Fruit fly (Drosophila melanogaster) whole organism, wandering third instar larva: ENCODE measurements around the gene CG11816.
A peak's percentile ranks its signal among the peaks of the same experiment; 100 is the strongest.

ENCODE experiments used
- Abd-B ChIP-seq: fragments of >200 bp; optimal IDR thresholded peaks from 2 replicates; lab custom pipeline; 2017; ENCODE audit warnings: missing biosample characterization, missing genetic modification characterization
- CG32264 ChIP-seq: fragments of 200-800 bp; sonication (Bioruptor generic); optimal IDR thresholded peaks from 2 replicates; lab custom pipeline; 2016; ENCODE audit warnings: missing biosample characterization, missing genetic modification characterization
- CG9705 ChIP-seq: fragments of 200-800 bp; sonication (Bioruptor generic); optimal IDR thresholded peaks from 2 replicates; lab custom pipeline; 2018; ENCODE audit warnings: missing biosample characterization, mild to moderate bottlenecking, missing genetic modification characterization
- CrebA ChIP-seq: fragments of 200-800 bp; sonication (Bioruptor generic); optimal IDR thresholded peaks from 2 replicates; lab custom pipeline; 2016; ENCODE audit warnings: missing biosample characterization, mild to moderate bottlenecking, missing genetic modification characterization, borderline replicate concordance
- Dfd ChIP-seq: fragments of >200 bp; optimal IDR thresholded peaks from 2 replicates; lab custom pipeline; 2017; ENCODE audit warnings: missing biosample characterization, missing genetic modification characterization
- Dif ChIP-seq: fragments of 200-275, 200-300 bp; sonication (Bioruptor generic); optimal IDR thresholded peaks from 2 replicates; lab custom pipeline; 2018; ENCODE audit warnings: missing biosample characterization, missing genetic modification characterization; ENCODE audit not compliant: partially characterized antibody
- GATAd ChIP-seq: sonication (Bioruptor generic); optimal IDR thresholded peaks from 2 replicates; lab custom pipeline; 2016; ENCODE audit warnings: missing biosample characterization, missing genetic modification characterization
- HLH106 ChIP-seq: fragments of 200-800 bp; optimal IDR thresholded peaks from 3 replicates; lab custom pipeline; 2019; ENCODE audit warnings: missing biosample characterization, mild to moderate bottlenecking, missing genetic modification characterization, moderate library complexity
- Hnf4 ChIP-seq: fragments of 200-800 bp; sonication (Bioruptor generic); optimal IDR thresholded peaks from 2 replicates; lab custom pipeline; 2016; ENCODE audit warnings: missing biosample characterization, mild to moderate bottlenecking, missing genetic modification characterization
- Hr78 ChIP-seq: fragments of >200 bp; optimal IDR thresholded peaks from 2 replicates; lab custom pipeline; 2017; ENCODE audit warnings: missing biosample characterization, missing genetic modification characterization
- Hr83 ChIP-seq: fragments of 200-300 bp; sonication (Bioruptor generic); optimal IDR thresholded peaks from 2 replicates; lab custom pipeline; 2016; ENCODE audit warnings: missing biosample characterization, mild to moderate bottlenecking, missing genetic modification characterization, moderate library complexity; ENCODE audit not compliant: poor library complexity, severe bottlenecking
- Jra ChIP-seq: sonication (Bioruptor generic); optimal IDR thresholded peaks from 2 replicates; lab custom pipeline; 2016; ENCODE audit warnings: missing biosample characterization, missing genetic modification characterization
- Mio ChIP-seq: sonication (Bioruptor generic); optimal IDR thresholded peaks from 2 replicates; lab custom pipeline; 2016; ENCODE audit warnings: missing biosample characterization, missing genetic modification characterization
- Myc ChIP-seq: fragments of >200 bp; optimal IDR thresholded peaks from 2 replicates; lab custom pipeline; 2017
- N ChIP-seq: fragments of >200 bp; optimal IDR thresholded peaks from 2 replicates; lab custom pipeline; 2018; ENCODE audit warnings: missing biosample characterization, missing external identifiers, missing genetic modification characterization
- OdsH ChIP-seq: fragments of 200-800 bp; sonication (Bioruptor generic); optimal IDR thresholded peaks from 2 replicates; lab custom pipeline; 2016; ENCODE audit warnings: missing biosample characterization, mild to moderate bottlenecking, missing genetic modification characterization
- Rel ChIP-seq, 2 experiments: fragments of 200-800 bp; sonication (Bioruptor generic) in 1 of 2; optimal IDR thresholded peaks; 2 replicates in 1 of 2; 3 replicates in 1 of 2; lab custom pipeline; 2016 to 2019; ENCODE audit warnings: mild to moderate bottlenecking in 2 of 2, missing biosample characterization in 2 of 2, missing genetic modification characterization in 2 of 2, moderate library complexity in 1 of 2
- Sp1 ChIP-seq: fragments of 200-800 bp; sonication (Bioruptor generic); optimal IDR thresholded peaks from 3 replicates; lab custom pipeline; 2019; ENCODE audit warnings: missing biosample characterization, mild to moderate bottlenecking, missing genetic modification characterization, moderate library complexity
- Vsx2 ChIP-seq: fragments of 200-300, 225-300 bp; sonication (Bioruptor generic); optimal IDR thresholded peaks from 2 replicates; lab custom pipeline; 2018; ENCODE audit warnings: missing biosample characterization, missing genetic modification characterization; ENCODE audit not compliant: partially characterized antibody
- br ChIP-seq: fragments of 200-800 bp; sonication (Bioruptor generic); optimal IDR thresholded peaks from 2 replicates; lab custom pipeline; 2016; ENCODE audit warnings: missing biosample characterization, missing genetic modification characterization
- brk ChIP-seq: fragments of 200-800 bp; sonication (Bioruptor generic); optimal IDR thresholded peaks from 2 replicates; lab custom pipeline; 2016; ENCODE audit warnings: missing biosample characterization, mild to moderate bottlenecking, missing genetic modification characterization
- dl ChIP-seq, 2 experiments: fragments of 175-275, 200-275 bp in 1 of 2; fragments of 200-275 bp in 1 of 2; sonication (Bioruptor generic); optimal IDR thresholded peaks; lab custom pipeline; 2018; ENCODE audit warnings: mild to moderate bottlenecking in 2 of 2, missing biosample characterization in 2 of 2, missing genetic modification characterization in 2 of 2, moderate library complexity in 2 of 2; ENCODE audit not compliant: partially characterized antibody in 2 of 2, insufficient read depth in 1 of 2
- dmrt93B ChIP-seq: fragments of 200-800 bp; sonication (Bioruptor generic); optimal IDR thresholded peaks from 2 replicates; lab custom pipeline; 2018; ENCODE audit warnings: missing biosample characterization, mild to moderate bottlenecking, missing genetic modification characterization
- dsf ChIP-seq: sonication (Bioruptor generic); optimal IDR thresholded peaks from 2 replicates; lab custom pipeline; 2016; ENCODE audit warnings: missing biosample characterization, missing genetic modification characterization, borderline replicate concordance
- ey ChIP-seq: fragments of 200-800 bp; sonication (Bioruptor generic); optimal IDR thresholded peaks from 2 replicates; lab custom pipeline; 2016; ENCODE audit warnings: missing biosample characterization, missing genetic modification characterization
- foxo ChIP-seq, 2 experiments: fragments of 200-800 bp; sonication (Bioruptor generic); optimal IDR thresholded peaks; 2 replicates in 1 of 2; 3 replicates in 1 of 2; lab custom pipeline; 2016 to 2017; ENCODE audit warnings: missing biosample characterization in 2 of 2, missing genetic modification characterization in 2 of 2
- fru ChIP-seq: fragments of 200-800 bp; sonication (Bioruptor generic); optimal IDR thresholded peaks from 3 replicates; lab custom pipeline; 2016; ENCODE audit warnings: missing biosample characterization, mild to moderate bottlenecking, missing genetic modification characterization
- h ChIP-seq: fragments of 200-800 bp; sonication (Bioruptor generic); optimal IDR thresholded peaks from 3 replicates; lab custom pipeline; 2016; ENCODE audit warnings: missing biosample characterization, mild to moderate bottlenecking, missing genetic modification characterization
- jim ChIP-seq: fragments of 175-275, 200-325 bp; sonication (Bioruptor generic); optimal IDR thresholded peaks from 2 replicates; lab custom pipeline; 2016; ENCODE audit warnings: missing biosample characterization, mild to moderate bottlenecking, missing genetic modification characterization
- lola ChIP-seq: fragments of >200 bp; optimal IDR thresholded peaks from 2 replicates; lab custom pipeline; 2017; ENCODE audit warnings: missing biosample characterization, missing genetic modification characterization
- pan ChIP-seq: fragments of >200 bp; optimal IDR thresholded peaks from 2 replicates; lab custom pipeline; 2017
- psq ChIP-seq: fragments of 200-800 bp; sonication (Bioruptor generic); optimal IDR thresholded peaks from 3 replicates; lab custom pipeline; 2017; ENCODE audit warnings: missing biosample characterization, mild to moderate bottlenecking, missing genetic modification characterization, moderate library complexity
- rgr ChIP-seq: fragments of 200-800 bp; sonication (Bioruptor generic); optimal IDR thresholded peaks from 3 replicates; lab custom pipeline; 2016; ENCODE audit warnings: missing biosample characterization, mild to moderate bottlenecking, missing genetic modification characterization
- sage ChIP-seq: fragments of 200-800 bp; sonication (Bioruptor generic); optimal IDR thresholded peaks from 2 replicates; lab custom pipeline; 2016; ENCODE audit warnings: missing biosample characterization, mild to moderate bottlenecking, missing genetic modification characterization
- sv ChIP-seq: fragments of 200-800 bp; sonication (Bioruptor generic); optimal IDR thresholded peaks from 3 replicates; lab custom pipeline; 2016; ENCODE audit warnings: missing biosample characterization, missing genetic modification characterization
- tai ChIP-seq: sonication (Bioruptor generic); optimal IDR thresholded peaks from 2 replicates; lab custom pipeline; 2016; ENCODE audit warnings: missing biosample characterization, missing genetic modification characterization
- usp ChIP-seq: fragments of >200 bp; optimal IDR thresholded peaks from 2 replicates; lab custom pipeline; 2017; ENCODE audit warnings: missing biosample characterization, missing genetic modification characterization
- woc ChIP-seq: sonication (Bioruptor generic); optimal IDR thresholded peaks from 2 replicates; lab custom pipeline; 2016; ENCODE audit warnings: missing biosample characterization, mild to moderate bottlenecking, missing genetic modification characterization

Gene CG11816

DNA sequence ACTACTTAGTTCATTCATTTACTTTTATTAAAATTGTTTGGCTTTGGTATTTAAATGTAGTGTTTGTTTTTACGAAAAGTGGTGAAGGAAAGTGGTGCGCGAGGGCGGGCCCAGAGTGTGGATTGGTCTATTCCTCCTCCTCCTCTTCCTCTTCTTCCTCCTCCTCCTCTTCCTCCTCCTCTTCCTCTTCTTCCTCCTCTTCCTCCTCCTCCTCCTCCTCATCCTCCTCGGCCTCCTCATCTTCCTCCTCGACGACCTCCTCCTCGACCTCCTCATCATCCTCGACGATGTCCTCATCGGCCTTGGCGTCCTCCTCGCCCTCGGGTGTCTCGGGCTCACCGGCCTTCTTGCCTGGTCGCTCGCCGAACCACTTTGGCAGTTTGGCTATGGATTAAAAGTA, 38.1 kb upstream of the CG11816 start:
- no peak for TF ChIP-seq Jra (GFP tag; lab: Kevin White, UChicago)
- TF ChIP-seq N (GFP tag; lab: Kevin White, UChicago): no peak
- no peak for TF ChIP-seq psq (GFP tag; lab: Kevin White, UChicago)
- TF ChIP-seq Sp1 (GFP tag; lab: Kevin White, UChicago): no peak
- no peak for TF ChIP-seq lola (GFP tag; lab: Kevin White, UChicago)
- TF ChIP-seq Dfd (GFP tag; lab: Kevin White, UChicago): no peak
- TF ChIP-seq foxo (GFP tag; optimal IDR thresholded peaks at IDR 0.05; lab: Kevin White, UChicago): no peak
- TF ChIP-seq HLH106 (tag; lab: Kevin White, UChicago): no peak
- no peak for TF ChIP-seq h (GFP tag; lab: Kevin White, UChicago)

DNA sequence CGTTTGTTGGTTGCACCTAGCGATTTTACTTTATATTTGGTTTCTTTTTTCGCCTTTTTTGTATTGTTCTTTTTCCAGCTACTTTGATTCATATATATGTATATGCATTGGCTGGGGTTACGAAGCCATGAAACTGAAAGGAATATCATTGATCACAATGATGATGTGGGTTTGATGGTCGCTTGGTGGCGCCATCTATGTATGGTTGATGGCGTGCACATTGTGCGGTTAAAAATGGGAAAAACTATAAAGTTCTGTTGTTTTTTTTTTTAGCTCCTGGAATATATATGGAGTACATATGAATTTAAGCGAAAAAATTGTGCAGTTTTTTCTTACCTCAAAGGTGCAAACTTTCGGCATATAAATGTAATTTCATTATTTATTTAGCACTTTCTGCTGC, 31.3 kb upstream of the CG11816 start:
- TF ChIP-seq tai: no peak
- TF ChIP-seq brk (GFP tag; lab: Kevin White, UChicago): no peak
- TF ChIP-seq lola (GFP tag; lab: Kevin White, UChicago): no peak
- no peak for TF ChIP-seq Vsx2 (GFP tag; lab: Kevin White, UChicago)
- TF ChIP-seq ey (GFP tag; lab: Kevin White, UChicago): no peak
- no peak for TF ChIP-seq br
- no peak for TF ChIP-seq foxo (GFP tag; optimal IDR thresholded peaks at IDR 0.05; lab: Kevin White, UChicago)
- TF ChIP-seq, all 38 proteins: peak for 0

dm6 chrX:13579322-13579721, 23.7 kb upstream of the CG11816 start:
- TF ChIP-seq GATAd (GFP tag; lab: Kevin White, UChicago) (no peak), Jra (GFP tag; lab: Kevin White, UChicago) (no peak)

dm6 chrX:13572382-13572781, 16.8 kb upstream of the CG11816 start:
- peak; percentile 29 for TF ChIP-seq ey (GFP tag; lab: Kevin White, UChicago)
- no peak for TF ChIP-seq sv (GFP tag; lab: Kevin White, UChicago)
- peak in 1 of 2 experiments; percentile 29 for TF ChIP-seq foxo (GFP tag; optimal IDR thresholded peaks at IDR 0.05; lab: Kevin White, UChicago)

DNA sequence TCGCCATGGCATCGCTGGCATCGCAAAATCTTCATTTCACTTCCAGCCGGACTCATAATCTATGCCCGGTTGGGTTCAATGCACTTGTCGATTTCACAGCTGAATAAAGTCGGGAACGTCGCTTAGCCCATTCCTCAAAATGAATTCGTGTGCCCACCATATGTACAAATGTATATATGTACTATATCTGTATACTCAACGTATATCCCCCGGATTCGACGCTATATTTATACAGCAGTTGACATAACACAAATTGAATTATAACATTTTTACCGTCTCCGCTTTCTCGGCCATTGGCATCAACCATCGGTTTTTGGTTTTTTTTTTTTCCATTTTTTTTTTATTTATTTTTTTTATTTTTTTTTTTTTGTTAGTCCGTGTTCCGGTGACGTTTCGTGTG, 14.7 kb upstream of the CG11816 start:
- TF ChIP-seq dl (GFP tag; optimal IDR thresholded peaks at IDR 0.05; lab: Kevin White, UChicago; ENCODE audit: insufficient read depth in 1 of 2, partially characterized antibody in 2 of 2): no peak
- no peak for TF ChIP-seq Dif (GFP tag; lab: Kevin White, UChicago)
- peak; percentile 72 for TF ChIP-seq rgr (GFP tag; lab: Kevin White, UChicago)
- no peak for TF ChIP-seq lola (GFP tag; lab: Kevin White, UChicago)
- TF ChIP-seq brk (GFP tag; lab: Kevin White, UChicago): peak; percentile 67
- peak; percentile 5 for TF ChIP-seq Sp1 (GFP tag; lab: Kevin White, UChicago)
- peak; percentile 24 for TF ChIP-seq psq (GFP tag; lab: Kevin White, UChicago)
- peak; percentile 47 for TF ChIP-seq br
- TF ChIP-seq sv (GFP tag; lab: Kevin White, UChicago): no peak
- peak; percentile 40 for TF ChIP-seq CrebA (GFP tag; lab: Kevin White, UChicago)
- no peak for TF ChIP-seq Mio (GFP tag; lab: Kevin White, UChicago)
- TF ChIP-seq jim (GFP tag; lab: Kevin White, UChicago): no peak
- TF ChIP-seq fru (GFP tag; lab: Kevin White, UChicago): peak; percentile 48
- TF ChIP-seq Hr83: peak; percentile 67
- no peak for TF ChIP-seq HLH106 (tag; lab: Kevin White, UChicago)
- TF ChIP-seq Jra (GFP tag; lab: Kevin White, UChicago): peak; percentile 22
- no peak for TF ChIP-seq Myc (lab: Kevin White, UChicago)
- peak; percentile 10 for TF ChIP-seq ey (GFP tag; lab: Kevin White, UChicago)
- no peak for TF ChIP-seq usp (GFP tag; lab: Kevin White, UChicago)
- no peak for TF ChIP-seq CG9705 (GFP tag; lab: Kevin White, UChicago)
- peak; percentile 50 for TF ChIP-seq Hnf4 (GFP tag; lab: Kevin White, UChicago)
- no peak for TF ChIP-seq N (GFP tag; lab: Kevin White, UChicago)
- no peak for TF ChIP-seq dmrt93B (GFP tag; lab: Kevin White, UChicago)
- peak in 1 of 2 experiments; percentile 48 for TF ChIP-seq foxo (GFP tag; optimal IDR thresholded peaks at IDR 0.05; lab: Kevin White, UChicago)
- TF ChIP-seq dsf: no peak
- TF ChIP-seq GATAd (GFP tag; lab: Kevin White, UChicago): peak; percentile 36
- TF ChIP-seq Dfd (GFP tag; lab: Kevin White, UChicago): no peak
- TF ChIP-seq sage (GFP tag; lab: Kevin White, UChicago): peak; percentile 59
- TF ChIP-seq pan: no peak
- no peak for TF ChIP-seq Hr78 (GFP tag; lab: Kevin White, UChicago)
- peak; percentile 65 for TF ChIP-seq OdsH (GFP tag; lab: Kevin White, UChicago)
- no peak for TF ChIP-seq Vsx2 (GFP tag; lab: Kevin White, UChicago)
- peak; percentile 34 for TF ChIP-seq CG32264 (GFP tag; lab: Kevin White, UChicago)
- TF ChIP-seq h (GFP tag; lab: Kevin White, UChicago): peak; percentile 81
- peak; percentile 1 for TF ChIP-seq tai
- no peak for TF ChIP-seq Rel (GFP tag; optimal IDR thresholded peaks at IDR 0.05; lab: Kevin White, UChicago)
- TF ChIP-seq Rel (tag; optimal IDR thresholded peaks at IDR 0.05; lab: Kevin White, UChicago): peak; percentile 58
- TF ChIP-seq woc: no peak
- no peak for TF ChIP-seq Abd-B (GFP tag; lab: Kevin White, UChicago)
